Fruit fly (Drosophila melanogaster) whole organism, embryonic: ENCODE data around the gene Drs.

Source experiments
- Abd-B ChIP-seq: fragments of 200-800 bp; sonication (Bioruptor generic); optimal IDR thresholded peaks from 2 replicates; lab custom pipeline; 2018; ENCODE audit warnings: missing biosample characterization, mild to moderate bottlenecking, missing genetic modification characterization, moderate library complexity
- CG11398 ChIP-seq: fragments of 200-800 bp; sonication (Bioruptor generic); optimal IDR thresholded peaks from 2 replicates; lab custom pipeline; 2016; ENCODE audit warnings: missing biosample characterization, missing genetic modification characterization
- CG12236 ChIP-seq: fragments of 200-800 bp; sonication (Bioruptor generic); optimal IDR thresholded peaks from 2 replicates; lab custom pipeline; 2016; ENCODE audit warnings: missing biosample characterization, missing genetic modification characterization
- CG14014 ChIP-seq: fragments of 200-800 bp; sonication (Bioruptor generic); IDR thresholded peaks from 2 replicates; pipeline ENCODE4 v1.3.6; 2022; ENCODE audit warnings: missing biosample characterization, missing genetic modification characterization
- CG14860 ChIP-seq: fragments of 200-800 bp; sonication (Bioruptor generic); IDR thresholded peaks from 3 replicates; pipeline ENCODE4 v1.3.6; 2022; ENCODE audit warnings: missing biosample characterization, missing genetic modification characterization; ENCODE audit not compliant: partially characterized antibody
- CG15514 ChIP-seq: fragments of 200-800 bp; sonication (Bioruptor generic); optimal IDR thresholded peaks from 3 replicates; lab custom pipeline; 2017; ENCODE audit warnings: missing biosample characterization, missing genetic modification characterization, mild to moderate bottlenecking, moderate library complexity, missing genetic modification reagents
- CG17359 ChIP-seq: fragments of 200-800 bp; sonication (Bioruptor generic); optimal IDR thresholded peaks from 3 replicates; lab custom pipeline; 2018; ENCODE audit warnings: missing biosample characterization, mild to moderate bottlenecking, missing genetic modification characterization, moderate library complexity
- CG17829 ChIP-seq: fragments of 200-800 bp; optimal IDR thresholded peaks from 2 replicates; lab custom pipeline; 2019; ENCODE audit warnings: missing biosample characterization, mild to moderate bottlenecking, missing genetic modification characterization, moderate library complexity
- CG2875 ChIP-seq: fragments of 200-800 bp; sonication (Bioruptor generic); optimal IDR thresholded peaks from 2 replicates; lab custom pipeline; 2017; ENCODE audit warnings: missing biosample characterization, mild to moderate bottlenecking, missing genetic modification characterization, missing genetic modification reagents
- CG31365 ChIP-seq: fragments of 200-800 bp; sonication (Bioruptor generic); optimal IDR thresholded peaks from 2 replicates; lab custom pipeline; 2018; ENCODE audit warnings: missing biosample characterization, mild to moderate bottlenecking, missing genetic modification characterization
- CG3281 ChIP-seq: fragments of 200-800 bp; sonication (Bioruptor generic); optimal IDR thresholded peaks from 3 replicates; lab custom pipeline; 2017; ENCODE audit warnings: missing biosample characterization, mild to moderate bottlenecking, missing genetic modification characterization
- CG34224 ChIP-seq: fragments of 200-800 bp; sonication (Bioruptor generic); IDR thresholded peaks from 3 replicates; pipeline ENCODE4 v1.3.6; 2022; ENCODE audit warnings: missing biosample characterization, missing genetic modification characterization; ENCODE audit not compliant: partially characterized antibody
- CG4854 ChIP-seq: fragments of 200-800 bp; sonication (Bioruptor generic); optimal IDR thresholded peaks from 2 replicates; lab custom pipeline; 2016; ENCODE audit warnings: missing biosample characterization, missing genetic modification characterization, inconsistent platforms
- CG7745 ChIP-seq: fragments of 200-800 bp; sonication (Bioruptor generic); optimal IDR thresholded peaks from 2 replicates; lab custom pipeline; 2018; ENCODE audit warnings: missing biosample characterization, mild to moderate bottlenecking, missing genetic modification characterization, moderate library complexity
- CG8478 ChIP-seq: fragments of >200 bp; optimal IDR thresholded peaks from 2 replicates; lab custom pipeline; 2018
- CG8924 ChIP-seq: fragments of 200-800 bp; optimal IDR thresholded peaks from 3 replicates; lab custom pipeline; 2019; ENCODE audit warnings: missing biosample characterization, mild to moderate bottlenecking, missing genetic modification characterization, moderate library complexity
- CoRest ChIP-seq: fragments of 200-800 bp; sonication (Bioruptor generic); optimal IDR thresholded peaks from 3 replicates; lab custom pipeline; 2018; ENCODE audit warnings: missing biosample characterization, mild to moderate bottlenecking, missing genetic modification characterization, moderate library complexity
- D ChIP-seq, 2 experiments: fragments of 200-800 bp in 1 of 2; fragments of >200 bp in 1 of 2; sonication (Bioruptor generic) in 1 of 2; optimal IDR thresholded peaks; 2 replicates in 1 of 2; 3 replicates in 1 of 2; lab custom pipeline; 2017; ENCODE audit warnings: mild to moderate bottlenecking in 1 of 2, missing biosample characterization in 1 of 2, missing genetic modification characterization in 1 of 2, missing genetic modification reagents in 1 of 2
- Dip3 ChIP-seq: fragments of 200-800 bp; sonication (Bioruptor generic); optimal IDR thresholded peaks from 3 replicates; lab custom pipeline; 2016; ENCODE audit warnings: missing biosample characterization, missing genetic modification characterization
- Dp ChIP-seq: fragments of 200-800 bp; sonication (Bioruptor generic); optimal IDR thresholded peaks from 2 replicates; lab custom pipeline; 2018; ENCODE audit warnings: missing biosample characterization, mild to moderate bottlenecking, missing genetic modification characterization, moderate library complexity
- H2.0 ChIP-seq: fragments of 200-800 bp; sonication (Bioruptor generic); IDR thresholded peaks from 2 replicates; pipeline ENCODE4 v1.3.6; 2022; ENCODE audit warnings: missing biosample characterization, missing genetic modification characterization
- Hsf ChIP-seq: fragments of 200-800 bp; sonication (Bioruptor generic); optimal IDR thresholded peaks from 3 replicates; lab custom pipeline; 2016; ENCODE audit warnings: missing biosample characterization, missing genetic modification characterization
- Nf-YC ChIP-seq: fragments of 200-800 bp; optimal IDR thresholded peaks from 3 replicates; lab custom pipeline; 2019; ENCODE audit warnings: missing biosample characterization, mild to moderate bottlenecking, missing genetic modification characterization, moderate library complexity
- Oli ChIP-seq: fragments of 200-800 bp; sonication (Bioruptor generic); optimal IDR thresholded peaks from 2 replicates; lab custom pipeline; 2018; ENCODE audit warnings: missing biosample characterization, mild to moderate bottlenecking, missing genetic modification characterization, moderate library complexity
- PHDP ChIP-seq: fragments of 200-800 bp; sonication (Bioruptor generic); optimal IDR thresholded peaks from 3 replicates; lab custom pipeline; 2018; ENCODE audit warnings: missing biosample characterization, mild to moderate bottlenecking, missing genetic modification characterization, moderate library complexity
- Rfx ChIP-seq: fragments of 200-800 bp; sonication (Bioruptor generic); IDR thresholded peaks from 2 replicates; pipeline ENCODE4 v1.3.6; 2022; ENCODE audit warnings: missing biosample characterization, missing genetic modification characterization
- Sry-β ChIP-seq: fragments of 200-800 bp; sonication (Bioruptor generic); optimal IDR thresholded peaks from 2 replicates; lab custom pipeline; 2018; ENCODE audit warnings: missing biosample characterization, mild to moderate bottlenecking, missing genetic modification characterization, moderate library complexity
- Usf ChIP-seq: fragments of 200-800 bp; sonication (Bioruptor generic); optimal IDR thresholded peaks from 2 replicates; lab custom pipeline; 2017; ENCODE audit warnings: missing genotype, missing biosample characterization, missing genetic modification characterization
- Xrp1 ChIP-seq: fragments of 200-800 bp; sonication (Bioruptor generic); IDR thresholded peaks from 2 replicates; pipeline ENCODE4 v1.3.6; 2022; ENCODE audit warnings: missing biosample characterization, missing genetic modification characterization
- az2 ChIP-seq: fragments of 200-800 bp; sonication (Bioruptor generic); optimal IDR thresholded peaks from 3 replicates; lab custom pipeline; 2016; ENCODE audit warnings: missing biosample characterization, missing genetic modification characterization
- croc ChIP-seq: fragments of 200-800 bp; sonication (Bioruptor generic); conservative IDR thresholded peaks from 3 replicates; pipeline ENCODE4 v1.3.6; 2022; ENCODE audit warnings: missing biosample characterization, missing genetic modification characterization
- danr ChIP-seq: fragments of 200-800 bp; sonication (Bioruptor generic); IDR thresholded peaks from 2 replicates; pipeline ENCODE4 v1.3.6; 2022; ENCODE audit warnings: missing biosample characterization, missing genetic modification characterization
- dati ChIP-seq: fragments of 200-800 bp; sonication (Bioruptor generic); IDR thresholded peaks from 2 replicates; pipeline ENCODE4 v1.3.6; 2022; ENCODE audit warnings: missing biosample characterization, missing genetic modification characterization
- emc ChIP-seq: fragments of 200-800 bp; sonication (Bioruptor generic); optimal IDR thresholded peaks from 2 replicates; lab custom pipeline; 2016; ENCODE audit warnings: missing biosample characterization, missing genetic modification characterization
- eve ChIP-seq, 2 experiments: fragments of >200 bp; optimal IDR thresholded peaks; 2 replicates each; lab custom pipeline; 2017; ENCODE audit warnings: missing biosample characterization in 2 of 2, missing genetic modification characterization in 2 of 2
- hth ChIP-seq: fragments of >200 bp; optimal IDR thresholded peaks from 2 replicates; lab custom pipeline; 2017; ENCODE audit warnings: inconsistent platforms
- insv ChIP-seq, 2 experiments: fragments of 200-800 bp; sonication (Bioruptor generic); optimal IDR thresholded peaks; 3 replicates each; lab custom pipeline; 2016 to 2018; ENCODE audit warnings: missing biosample characterization in 2 of 2, missing genetic modification characterization in 2 of 2
- jigr1 ChIP-seq: fragments of 200-800 bp; sonication (Bioruptor generic); IDR thresholded peaks from 3 replicates; pipeline ENCODE4 v1.3.6; 2022; ENCODE audit warnings: missing biosample characterization, missing genetic modification characterization
- lbe ChIP-seq: fragments of 200-800 bp; sonication (Bioruptor generic); optimal IDR thresholded peaks from 2 replicates; lab custom pipeline; 2016; ENCODE audit warnings: missing biosample characterization, mild to moderate bottlenecking, missing genetic modification characterization
- oc ChIP-seq: fragments of 200-800 bp; sonication (Bioruptor generic); optimal IDR thresholded peaks from 2 replicates; lab custom pipeline; 2018; ENCODE audit warnings: missing biosample characterization, mild to moderate bottlenecking, missing genetic modification characterization, moderate library complexity
- pum ChIP-seq: fragments of 200-800 bp; sonication (Bioruptor generic); optimal IDR thresholded peaks from 2 replicates; lab custom pipeline; 2016; ENCODE audit warnings: missing biosample characterization, missing genetic modification characterization
- pzg ChIP-seq: fragments of 200-800 bp; sonication (Bioruptor generic); optimal IDR thresholded peaks from 3 replicates; lab custom pipeline; 2018; ENCODE audit warnings: missing biosample characterization, mild to moderate bottlenecking, missing genetic modification characterization, moderate library complexity
- shn ChIP-seq: fragments of 200-800 bp; sonication (Bioruptor generic); optimal IDR thresholded peaks from 3 replicates; lab custom pipeline; 2016; ENCODE audit warnings: missing biosample characterization, missing genetic modification characterization
- stc ChIP-seq: fragments of 200-800 bp; sonication (Bioruptor generic); IDR thresholded peaks from 2 replicates; pipeline ENCODE4 v1.3.6; 2022; ENCODE audit warnings: missing biosample characterization, missing genetic modification characterization
- ttk ChIP-seq: fragments of 200-800 bp; sonication (Bioruptor generic); IDR thresholded peaks from 2 replicates; pipeline ENCODE4 v2.1.2; 2022; ENCODE audit warnings: missing biosample characterization, missing genetic modification characterization
- tup ChIP-seq: fragments of 200-800 bp; sonication (Bioruptor generic); optimal IDR thresholded peaks from 2 replicates; lab custom pipeline; 2016; ENCODE audit warnings: missing biosample characterization, mild to moderate bottlenecking, missing genetic modification characterization, moderate library complexity
- unc-4 ChIP-seq: fragments of 200-800 bp; sonication (Bioruptor generic); IDR thresholded peaks from 2 replicates; pipeline ENCODE4 v1.3.6; 2022; ENCODE audit warnings: missing biosample characterization, missing genetic modification characterization; ENCODE audit not compliant: partially characterized antibody
- vnd ChIP-seq: fragments of 200-800 bp; sonication (Bioruptor generic); IDR thresholded peaks from 3 replicates; pipeline ENCODE4 v1.3.6; 2022; ENCODE audit warnings: missing biosample characterization, missing genetic modification characterization; ENCODE audit not compliant: partially characterized antibody
- wdn ChIP-seq: fragments of 200-800 bp; sonication (Bioruptor generic); IDR thresholded peaks from 2 replicates; pipeline ENCODE4 v1.3.6; 2022; ENCODE audit warnings: missing biosample characterization, missing genetic modification characterization

Gene Drs

dm6 chr3L:3336368-3337164 lies 32.8 kb upstream of the Drs start, which contains the start of the genes Drsl6 and kst (continued):
- TF ChIP-seq CG31365 (no peak), insv (GFP tag; optimal IDR thresholded peaks at IDR 0.05; lab: Kevin White, UChicago) (peak in 1 of 2 experiments; percentile 89), emc (no peak), pzg (GFP tag; lab: Kevin White, UChicago) (peak; percentile 77), CG14860 (GFP tag; lab: Robert Waterston, UW) (no peak; the same call in 2 of the 3 replicates), CG11398 (GFP tag; lab: Kevin White, UChicago) (peak; percentile 41), Dp (GFP tag; lab: Kevin White, UChicago) (peak; percentile 87), oc (tag; lab: Kevin White, UChicago) (peak; percentile 73), Nf-YC (no peak), jigr1 (GFP tag; lab: Robert Waterston, UW) (no peak), tup (GFP tag; lab: Kevin White, UChicago) (no peak), eve (GFP tag; optimal IDR thresholded peaks at IDR 0.05; lab: Kevin White, UChicago) (no peak), lbe (GFP tag; lab: Kevin White, UChicago) (peak; percentile 13), Xrp1 (GFP tag; lab: Robert Waterston, UW) (no peak), CG14014 (peak; percentile 12; the same call in 1 of the 2 replicates), Rfx (peak; percentile 49; the same call in 1 of the 2 replicates), pum (no peak), danr (GFP tag; lab: Robert Waterston, UW) (no peak), unc-4 (peak; percentile 50), CG4854 (GFP tag; lab: Kevin White, UChicago) (peak; percentile 37), CG15514 (GFP tag; lab: Kevin White, UChicago) (peak; percentile 92), az2 (no peak), wdn (GFP tag; lab: Robert Waterston, UW) (no peak), Usf (no peak), Abd-B (GFP tag; lab: Kevin White, UChicago) (no peak), Hsf (GFP tag; lab: Kevin White, UChicago) (no peak), H2.0 (GFP tag; lab: Robert Waterston, UW) (no peak), D (optimal IDR thresholded peaks at IDR 0.05; lab: Kevin White, UChicago) (no peak), D (GFP tag; optimal IDR thresholded peaks at IDR 0.05; lab: Kevin White, UChicago) (no peak), shn (GFP tag; lab: Kevin White, UChicago) (no peak), CG8924 (peak; percentile 39), Sry-β (GFP tag; lab: Kevin White, UChicago) (peak; percentile 25), CG17829 (tag; lab: Kevin White, UChicago) (peak; percentile 45), CoRest (tag; lab: Kevin White, UChicago) (no peak), CG34224 (GFP tag; lab: Robert Waterston, UW) (peak; percentile 64), dati (no peak), CG7745 (no peak), CG8478 (no peak), stc (GFP tag; lab: Robert Waterston, UW) (0 out of 2 replicates have a peak, but pooled peaks have one; percentile 8), Oli (tag; lab: Kevin White, UChicago) (no peak), CG3281 (GFP tag; lab: Kevin White, UChicago) (peak; percentile 14), Dip3 (GFP tag; lab: Kevin White, UChicago) (no peak), CG17359 (tag; lab: Kevin White, UChicago) (peak; percentile 34), CG12236 (no peak), vnd (no peak), croc (GFP tag; lab: Robert Waterston, UW) (no peak), CG2875 (GFP tag; lab: Kevin White, UChicago) (no peak), ttk (GFP tag; lab: Robert Waterston, UW) (no peak), PHDP (peak; percentile 41), hth (lab: Kevin White, UChicago) (no peak)
